Worm (Caenorhabditis elegans) whole organism, young adult: ENCODE results near the gene M153.3.

Experiments used
- Y79H2A.3 ChIP-seq: fragments of 200-800 bp; sonication (Bioruptor generic); conservative IDR thresholded peaks from 2 replicates; pipeline ENCODE4 v1.3.6; 2022; ENCODE audit warnings: missing genetic modification reagents, missing genetic modification characterization, missing compliant biosample characterization
- bed-1 ChIP-seq: fragments of 200-800 bp; sonication (Bioruptor generic); IDR thresholded peaks from 2 replicates; pipeline ENCODE4 v1.3.6; 2022; ENCODE audit warnings: missing genetic modification reagents, missing genetic modification characterization, missing compliant biosample characterization
- cebp-2 ChIP-seq: fragments of 200-800 bp; sonication (Bioruptor generic); IDR thresholded peaks from 2 replicates; pipeline ENCODE4 v1.3.6; 2022; ENCODE audit warnings: missing genetic modification characterization, missing compliant biosample characterization
- egl-44 ChIP-seq: fragments of 200-800 bp; sonication (Bioruptor generic); IDR thresholded peaks from 2 replicates; pipeline ENCODE4 v1.3.6; 2022; ENCODE audit warnings: missing genetic modification reagents, missing genetic modification characterization, missing compliant biosample characterization
- nhr-179 ChIP-seq: sonication (generic microtip); optimal IDR thresholded peaks from 2 replicates; lab custom pipeline; 2016; ENCODE audit warnings: mild to moderate bottlenecking, missing genetic modification characterization, missing compliant biosample characterization
- pbrm-1 ChIP-seq: fragments of 200-800 bp; sonication (Bioruptor generic); IDR thresholded peaks from 2 replicates; pipeline ENCODE4 v1.3.6; 2022; ENCODE audit warnings: missing genetic modification reagents, missing genetic modification characterization, missing compliant biosample characterization
- sea-2 ChIP-seq: fragments of 200-800 bp; sonication (Bioruptor generic); IDR thresholded peaks from 2 replicates; pipeline ENCODE4 v1.3.6; 2022; ENCODE audit warnings: missing genetic modification characterization, missing compliant biosample characterization
- snpc-4 ChIP-seq, 5 experiments: fragments of 150-350 bp in 1 of 5; sonication (generic microtip) in 4 of 5; optimal IDR thresholded peaks; 2 replicates each; lab custom pipeline; 2014 to 2018; ENCODE audit warnings: missing genetic modification characterization in 5 of 5, missing biosample characterization in 3 of 5, antibody characterized with exemption in 2 of 5, mild to moderate bottlenecking in 2 of 5, missing compliant biosample characterization in 2 of 5, missing genotype in 2 of 5, moderate library complexity in 2 of 5, missing genetic modification reagents in 1 of 5
- sptf-2 ChIP-seq: fragments of 200-800 bp; sonication (Bioruptor generic); optimal IDR thresholded peaks from 2 replicates; lab custom pipeline; 2018; ENCODE audit warnings: mild to moderate bottlenecking, missing genetic modification characterization, missing compliant biosample characterization
- tlf-1 ChIP-seq: fragments of 200-800 bp; sonication (Bioruptor generic); optimal IDR thresholded peaks from 2 replicates; lab custom pipeline; 2018; ENCODE audit warnings: mild to moderate bottlenecking, missing genetic modification characterization, missing compliant biosample characterization

DNA sequence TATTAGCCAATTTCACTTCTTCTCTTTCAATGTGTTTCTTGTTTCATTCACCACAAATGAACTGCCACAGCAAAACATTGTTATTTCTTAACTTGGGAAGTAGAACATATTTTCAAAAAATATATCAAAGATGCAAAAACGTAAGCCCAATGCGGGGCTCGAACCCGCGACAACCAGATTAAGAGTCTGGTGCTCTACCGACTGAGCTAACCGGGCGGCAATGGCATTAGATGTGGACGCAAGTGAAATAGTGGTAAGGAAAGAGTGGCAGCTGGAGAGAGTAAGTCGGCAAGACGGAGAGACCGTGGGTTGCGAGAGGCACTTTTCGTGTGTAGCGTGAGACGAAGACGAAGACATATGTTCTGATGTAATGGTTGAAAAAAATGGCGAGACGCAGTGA is 36.7 kb upstream of the M153.3 start:
- TF ChIP-seq tlf-1 = peak; percentile 65
- TF ChIP-seq sea-2 (GFP tag; lab: Robert Waterston, UW) = peak; percentile 85; the same call in 1 of the 2 replicates
- TF ChIP-seq egl-44 (GFP tag; lab: Robert Waterston, UW) = peak; percentile 91
- TF ChIP-seq pbrm-1 (GFP tag; lab: Robert Waterston, UW) = peak; percentile 90
- TF ChIP-seq Y79H2A.3 = 0 out of 2 replicates have a peak, but pooled peaks have one; percentile 33
- TF ChIP-seq snpc-4 (GFP tag; optimal IDR thresholded peaks at IDR 0.05; lab: Kevin White, UChicago) = no peak
- peak in 2 of 4 experiments; percentile 75 to 87 for TF ChIP-seq snpc-4 (tag; optimal IDR thresholded peaks at IDR 0.05; lab: Kevin White, UChicago)
- peak; percentile 97 for TF ChIP-seq cebp-2 (GFP tag; lab: Robert Waterston, UW)
- no peak for TF ChIP-seq bed-1 (GFP tag; lab: Robert Waterston, UW)
- no peak for TF ChIP-seq sptf-2 (GFP tag; lab: Kevin White, UChicago)
- no peak for TF ChIP-seq nhr-179 (tag; lab: Kevin White, UChicago)
